Fruit fly (Drosophila melanogaster): ENCODE results near the gene CG31915.

Gene CG31915

dm6 chr2L:5546518-5547287 lies 18.8 kb downstream of the CG31915 start, which contains the start of gene Oscillin (continued):
- TF ChIP-seq row (GFP tag; IDR thresholded peaks at IDR 0.05): peak; percentile 44
- TF ChIP-seq CG11695 (GFP tag; IDR thresholded peaks at IDR 0.05): peak; percentile 90
- no peak for TF ChIP-seq pfk (GFP tag; optimal IDR thresholded peaks at IDR 0.05)
- no peak for TF ChIP-seq GATAe (GFP tag; conservative IDR thresholded peaks at IDR 0.05)
- peak; percentile 77 for TF ChIP-seq CG10431 (GFP tag; optimal IDR thresholded peaks at IDR 0.05)
- no peak; the same call in 1 of the 2 replicates for TF ChIP-seq Ravus (GFP tag; IDR thresholded peaks at IDR 0.05)
- peak; percentile 75; the same call in 1 of the 3 replicates for TF ChIP-seq Mrtf (GFP tag; IDR thresholded peaks at IDR 0.05)
- TF ChIP-seq Pdp1 (GFP tag; optimal IDR thresholded peaks at IDR 0.05): peak; percentile 17 to 91
- TF ChIP-seq sqz (GFP tag; optimal IDR thresholded peaks at IDR 0.05): peak; percentile 86
- no peak for TF ChIP-seq zfh2 (GFP tag; optimal IDR thresholded peaks at IDR 0.05)
- peak; percentile 59 for TF ChIP-seq Scr (GFP tag; IDR thresholded peaks at IDR 0.05; ENCODE audit: partially characterized antibody)
- TF ChIP-seq Nf-YA (GFP tag; IDR thresholded peaks at IDR 0.05): peak; percentile 75
- TF ChIP-seq dimm (GFP tag; IDR thresholded peaks at IDR 0.05): no peak
- TF ChIP-seq Rfx (GFP tag; IDR thresholded peaks at IDR 0.05): peak; percentile 87
- no peak for TF ChIP-seq CG43689 (GFP tag; IDR thresholded peaks at IDR 0.05)
- no peak for TF ChIP-seq CG17912 (GFP tag; optimal IDR thresholded peaks at IDR 0.05)
- peak in 1 of 2 experiments; percentile 35 for TF ChIP-seq insv (GFP tag; optimal IDR thresholded peaks at IDR 0.05)
- no peak for TF ChIP-seq crol (GFP tag; IDR thresholded peaks at IDR 0.05)
- TF ChIP-seq NC2β (GFP tag; optimal IDR thresholded peaks at IDR 0.05): no peak
- peak; percentile 50; the same call in 1 of the 2 replicates for TF ChIP-seq hbn (GFP tag; IDR thresholded peaks at IDR 0.05; ENCODE audit: partially characterized antibody)
- TF ChIP-seq vnd (GFP tag; IDR thresholded peaks at IDR 0.05; ENCODE audit: partially characterized antibody): peak; percentile 51; the same call in 2 of the 3 replicates
- TF ChIP-seq ken (GFP tag; IDR thresholded peaks at IDR 0.05): peak; percentile 68; the same call in 2 of the 3 replicates
- TF ChIP-seq CG31365 (tag; optimal IDR thresholded peaks at IDR 0.05): no peak
- peak; percentile 72 for TF ChIP-seq klu (GFP tag; IDR thresholded peaks at IDR 0.05)
- TF ChIP-seq btn (GFP tag; optimal IDR thresholded peaks at IDR 0.05): no peak
- TF ChIP-seq CG4730 (GFP tag; IDR thresholded peaks at IDR 0.05): peak; percentile 69
- peak; percentile 88 for TF ChIP-seq CG10979 (tag; optimal IDR thresholded peaks at IDR 0.05)
- TF ChIP-seq CG1602 (GFP tag; optimal IDR thresholded peaks at IDR 0.05): peak; percentile 18
- peak; percentile 88 for TF ChIP-seq lab (GFP tag; optimal IDR thresholded peaks at IDR 0.05)
- peak; percentile 80 for TF ChIP-seq CG3281 (GFP tag; optimal IDR thresholded peaks at IDR 0.05)
- TF ChIP-seq Gug (GFP tag; IDR thresholded peaks at IDR 0.05): 0 out of 4 replicates have a peak, but pooled peaks have one; percentile 53
- TF ChIP-seq Sin3A (optimal IDR thresholded peaks at IDR 0.05): no peak
- TF ChIP-seq CG8765 (GFP tag; IDR thresholded peaks at IDR 0.05): no peak
- TF ChIP-seq bowl (GFP tag; IDR thresholded peaks at IDR 0.05): no peak
- peak; percentile 73 for TF ChIP-seq kay (GFP tag; optimal IDR thresholded peaks at IDR 0.05)
- TF ChIP-seq pros (GFP tag; optimal IDR thresholded peaks at IDR 0.05): peak; percentile 36
- TF ChIP-seq Ada2b (GFP tag; IDR thresholded peaks at IDR 0.05): peak; percentile 73
- peak; percentile 52 for TF ChIP-seq Abd-B (GFP tag; optimal IDR thresholded peaks at IDR 0.05)
- peak; percentile 44 for TF ChIP-seq CG7987 (GFP tag; optimal IDR thresholded peaks at IDR 0.05)
- TF ChIP-seq CG13624 (GFP tag; optimal IDR thresholded peaks at IDR 0.05): peak; percentile 44
- TF ChIP-seq maf-S (GFP tag; optimal IDR thresholded peaks at IDR 0.05): no peak
- TF ChIP-seq CG17829 (tag; optimal IDR thresholded peaks at IDR 0.05): peak; percentile 92
- peak; percentile 12 for TF ChIP-seq CG2120 (GFP tag; optimal IDR thresholded peaks at IDR 0.05)
- peak; percentile 83 for TF ChIP-seq tap (tag; optimal IDR thresholded peaks at IDR 0.05)
- TF ChIP-seq trh (GFP tag; optimal IDR thresholded peaks at IDR 0.05): peak; percentile 67
- TF ChIP-seq Tbp (GFP tag; optimal IDR thresholded peaks at IDR 0.05): no peak
- peak; percentile 77 for TF ChIP-seq az2 (GFP tag; optimal IDR thresholded peaks at IDR 0.05)
- peak; percentile 89 for TF ChIP-seq CG18599 (GFP tag; optimal IDR thresholded peaks at IDR 0.05)
- peak; percentile 76 for TF ChIP-seq CG30403 (GFP tag; optimal IDR thresholded peaks at IDR 0.05)
- TF ChIP-seq CG6791 (GFP tag; IDR thresholded peaks at IDR 0.05; ENCODE audit: partially characterized antibody): peak; percentile 95
